Worm (Caenorhabditis elegans): ENCODE data around the gene C55A6.10.

- TF ChIP-seq him-1 (tag; optimal IDR thresholded peaks at IDR 0.05) (no peak), dao-5 (tag; optimal IDR thresholded peaks at IDR 0.05) (no peak), W03F9.2 (tag; optimal IDR thresholded peaks at IDR 0.05) (no peak)
Observed at ce11 chrV:11462963-11463453, 42.1 kb upstream of the C55A6.10 start, which contains the start of gene zipt-16.
